Worm (Caenorhabditis elegans) whole organism, L4/young adult: ENCODE data around the gene rha-2.

Source experiments
- W03F9.2 ChIP-seq: fragments of 150-350 bp; optimal IDR thresholded peaks from 2 replicates; lab custom pipeline; 2014; ENCODE audit warnings: missing biosample characterization, missing genetic modification characterization
- dao-5 ChIP-seq: sonication (generic microtip); optimal IDR thresholded peaks from 2 replicates; lab custom pipeline; 2016; ENCODE audit warnings: missing genotype, missing genetic modification characterization, moderate library complexity, missing compliant biosample characterization
- him-1 ChIP-seq: sonication (generic microtip); optimal IDR thresholded peaks from 2 replicates; lab custom pipeline; 2016; ENCODE audit warnings: missing genotype, missing genetic modification reagents, missing genetic modification characterization, missing compliant biosample characterization

The rha-2 gene

ce11 chrIII:8578381-8578780 lies 36.0 kb downstream of the rha-2 start:
- no peak for TF ChIP-seq him-1 (tag; lab: Kevin White, UChicago)
- no peak for TF ChIP-seq dao-5 (tag; lab: Kevin White, UChicago)
- TF ChIP-seq W03F9.2: no peak

- no peak for TF ChIP-seq him-1 (tag; lab: Kevin White, UChicago)
- TF ChIP-seq W03F9.2: no peak
- no peak for TF ChIP-seq dao-5 (tag; lab: Kevin White, UChicago)
Observed at ce11 chrIII:8577534-8577933, 36.8 kb downstream of the rha-2 start.

ce11 chrIII:8575359-8576101 lies 38.8 kb downstream of the rha-2 start:
- no peak for TF ChIP-seq him-1 (tag; lab: Kevin White, UChicago)

- TF ChIP-seq dao-5 (tag; lab: Kevin White, UChicago) (no peak), him-1 (tag; lab: Kevin White, UChicago) (no peak), W03F9.2 (no peak)
Observed at ce11 chrIII:8574299-8574698, 40.1 kb downstream of the rha-2 start.

DNA sequence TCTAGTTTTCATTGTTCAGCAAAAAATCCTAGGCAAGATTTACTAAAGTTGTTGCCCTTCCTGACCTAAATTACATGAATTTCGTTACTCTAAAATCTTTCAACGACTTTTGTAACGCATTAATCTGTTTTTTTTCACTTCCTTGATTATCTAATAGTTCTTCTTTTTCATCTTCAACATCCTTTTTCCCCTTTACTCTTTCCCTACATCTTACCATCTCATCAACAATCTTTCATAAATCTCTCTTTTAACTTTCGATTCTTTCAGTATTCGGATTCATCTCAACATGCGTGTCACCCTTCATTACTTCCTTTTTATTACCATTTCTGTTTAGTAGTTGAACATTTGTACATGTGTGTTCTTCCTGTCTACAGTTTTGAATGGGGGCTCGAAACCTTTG lies 40.5 kb downstream of the rha-2 start:
- TF ChIP-seq him-1 (tag; lab: Kevin White, UChicago) (no peak), dao-5 (tag; lab: Kevin White, UChicago) (no peak), W03F9.2 (no peak)

ce11 chrIII:8573301-8573700 lies 41.1 kb downstream of the rha-2 start:
- TF ChIP-seq W03F9.2: no peak
- TF ChIP-seq dao-5 (tag; lab: Kevin White, UChicago): no peak
- no peak for TF ChIP-seq him-1 (tag; lab: Kevin White, UChicago)

DNA sequence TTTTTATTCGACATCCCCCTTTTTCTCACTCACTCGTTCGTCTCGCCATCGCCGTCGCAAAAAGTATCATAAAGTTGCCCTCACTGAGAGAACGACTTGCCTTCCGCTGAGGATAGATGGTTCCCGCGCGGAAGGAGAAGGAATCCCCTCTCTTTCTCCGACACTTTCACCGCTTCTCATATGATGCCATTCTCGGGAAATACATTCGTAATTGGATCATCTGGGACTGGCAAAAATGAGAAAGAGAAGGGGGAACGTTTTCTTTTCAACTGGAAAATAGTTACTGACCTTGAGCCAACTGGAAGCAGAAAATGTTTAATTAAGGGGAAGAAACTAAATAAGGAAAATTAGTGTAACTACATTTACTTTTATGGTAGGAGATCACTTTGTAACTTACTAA lies 42.5 kb downstream of the rha-2 start:
- TF ChIP-seq him-1 (tag; lab: Kevin White, UChicago) (no peak), W03F9.2 (no peak), dao-5 (tag; lab: Kevin White, UChicago) (no peak)

- TF ChIP-seq him-1 (tag; lab: Kevin White, UChicago): no peak
Observed at ce11 chrIII:8570289-8570688, 44.1 kb downstream of the rha-2 start.

DNA sequence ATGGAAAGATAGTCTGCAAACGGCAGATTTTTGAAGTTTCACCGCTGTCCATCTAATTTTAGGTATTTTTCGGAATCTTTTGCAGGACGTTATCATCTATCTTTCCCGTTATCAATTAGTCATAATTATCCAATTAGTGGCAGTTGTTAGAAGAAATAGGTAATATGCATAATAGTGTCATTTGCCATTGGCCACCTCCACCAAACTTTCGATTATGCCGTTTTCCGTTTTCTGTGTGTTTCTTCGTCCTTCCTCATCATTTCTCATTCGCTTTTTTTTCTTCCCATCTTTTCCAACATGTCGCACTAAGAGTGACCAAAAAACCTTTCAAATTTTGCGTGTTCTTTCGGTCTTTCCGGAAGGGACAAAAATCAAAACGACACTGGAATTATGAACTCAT lies 50.0 kb downstream of the rha-2 start:
- TF ChIP-seq him-1 (tag; lab: Kevin White, UChicago) (no peak), dao-5 (tag; lab: Kevin White, UChicago) (no peak), W03F9.2 (no peak)

DNA sequence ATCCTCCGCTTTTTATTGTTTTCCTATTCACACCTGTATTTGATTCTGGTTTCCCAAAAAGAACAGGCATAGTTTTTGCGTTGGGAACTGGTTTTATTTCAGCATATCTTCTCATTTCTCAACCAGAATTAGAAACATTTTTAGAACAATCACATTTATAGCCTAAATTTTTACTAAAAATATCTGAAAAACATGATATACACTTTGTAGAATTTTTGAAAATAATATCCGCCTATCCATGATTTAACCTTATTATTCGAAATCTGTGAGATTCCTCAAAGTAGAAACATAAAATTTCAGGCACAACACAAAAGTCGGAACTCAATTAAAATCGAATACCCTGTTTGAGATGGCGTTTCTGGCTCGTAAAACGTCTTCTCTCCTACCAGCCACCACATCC lies 53.5 kb downstream of the rha-2 start, which contains the start of gene acdh-6:
TSS of gene acdh-6 (plus strand) at position 301 of the 400 bp plus-strand sequence.
- no peak for TF ChIP-seq W03F9.2
- TF ChIP-seq dao-5 (tag; lab: Kevin White, UChicago): no peak
- TF ChIP-seq him-1 (tag; lab: Kevin White, UChicago): no peak

DNA sequence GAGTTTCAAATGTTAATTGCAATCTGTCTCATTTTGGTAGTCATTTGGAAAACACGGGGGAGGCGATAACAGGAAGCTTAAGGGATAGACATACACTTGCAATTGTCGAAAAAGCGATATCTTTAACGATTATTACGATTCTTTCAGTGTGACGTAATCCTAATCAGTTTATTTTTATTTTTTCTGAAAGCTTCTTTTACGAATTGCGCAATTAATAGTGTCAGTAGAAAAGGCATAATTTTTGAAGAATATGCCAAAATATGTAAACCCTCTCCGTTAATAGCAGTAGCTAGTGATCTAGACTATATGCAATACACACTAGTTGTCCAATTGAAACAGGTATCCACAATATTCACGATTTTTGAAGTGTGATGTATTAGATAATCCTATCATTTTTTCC lies 54.0 kb downstream of the rha-2 start:
- TF ChIP-seq W03F9.2 (no peak), dao-5 (tag; lab: Kevin White, UChicago) (no peak), him-1 (tag; lab: Kevin White, UChicago) (no peak)
